Worm (Caenorhabditis elegans): ENCODE data around the gene him-5.
"Not testable (repeated sequence)": the region's sequence is repeated elsewhere in the genome, so short reads cannot be mapped to it uniquely, and the experiment has no call there.

Gene him-5

DNA sequence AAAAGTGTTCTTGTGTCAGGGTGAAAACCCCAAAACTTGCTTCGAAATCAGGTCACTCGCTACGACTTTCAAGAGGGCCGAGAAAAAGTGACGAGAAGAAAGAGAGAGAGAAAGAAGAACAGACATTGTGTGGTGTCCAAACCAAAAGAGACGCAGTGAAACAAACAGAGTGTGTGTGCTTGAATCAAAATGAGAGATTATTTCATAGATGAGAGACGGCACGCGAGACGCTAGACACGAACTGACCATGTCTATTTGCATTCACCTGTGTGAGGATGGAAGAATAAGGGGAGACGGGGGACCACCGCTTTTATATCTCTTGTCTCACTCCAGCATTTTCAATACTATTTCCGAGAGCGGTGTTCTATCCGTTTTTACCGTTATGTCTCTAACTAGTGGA lies 45.9 kb downstream of the him-5 start (continued):
- TF ChIP-seq elt-4 (tag; optimal IDR thresholded peaks at IDR 0.05) (no peak), odd-2 (tag; optimal IDR thresholded peaks at IDR 0.05) (no peak), hlh-13 (GFP tag; optimal IDR thresholded peaks at IDR 0.05) (no peak), nhr-232 (tag; optimal IDR thresholded peaks at IDR 0.05) (no peak), pax-1 (tag; optimal IDR thresholded peaks at IDR 0.05) (peak; percentile 74), lin-11 (tag; optimal IDR thresholded peaks at IDR 0.05) (no peak), pat-9 (tag; optimal IDR thresholded peaks at IDR 0.05) (no peak), ceh-22 (tag; optimal IDR thresholded peaks at IDR 0.05) (no peak)

ce11 chrV:14137766-14138165 lies 47.5 kb downstream of the him-5 start, which contains the start of gene AH10.4:
AH10.4 (minus strand) TSS chrV:14137866.
- TF ChIP-seq hlh-8 (tag; optimal IDR thresholded peaks at IDR 0.05); unc-55 (GFP tag; optimal IDR thresholded peaks at IDR 0.05); pag-3 (tag; optimal IDR thresholded peaks at IDR 0.05; ENCODE audit: borderline replicate concordance): not testable (repeated sequence)

DNA sequence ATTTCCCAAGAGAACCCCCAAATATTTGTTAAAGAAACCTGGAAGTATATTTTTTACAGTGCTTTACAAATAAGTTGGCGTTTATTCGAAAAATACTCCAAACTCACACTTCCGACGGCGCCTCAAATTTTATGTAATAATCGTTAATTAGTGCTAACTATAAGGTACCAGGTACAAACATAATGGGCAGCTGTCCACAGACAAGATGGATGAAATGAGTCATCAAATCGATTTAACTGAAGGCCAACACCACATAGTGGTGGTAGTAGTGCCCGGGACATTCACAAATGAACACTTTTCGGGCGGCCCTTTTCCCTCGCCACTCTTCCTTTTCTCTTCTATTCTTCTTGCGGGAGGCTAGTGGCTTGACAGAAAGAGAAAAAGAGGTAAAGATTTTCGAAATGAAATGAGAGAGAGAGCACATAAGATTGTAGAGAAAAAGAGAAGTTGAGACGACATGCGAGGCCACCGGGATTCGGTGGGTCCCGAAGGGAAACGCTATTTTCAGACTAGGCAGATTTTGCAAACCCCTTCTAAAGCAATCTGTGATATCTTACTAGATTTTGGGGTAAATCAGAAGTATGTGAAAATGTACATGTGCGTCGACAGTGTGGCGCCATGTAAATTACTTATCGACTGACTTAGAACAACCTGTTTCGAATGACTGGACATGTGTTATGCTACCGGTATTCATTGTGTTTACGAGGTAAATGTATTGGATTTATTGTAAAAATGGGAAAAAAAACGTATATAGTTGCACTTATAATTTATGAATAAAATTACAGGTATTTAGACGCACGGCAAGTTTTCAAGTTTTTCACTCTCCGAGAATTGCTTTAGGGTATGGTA lies 49.2 kb downstream of the him-5 start:
- TF ChIP-seq ceh-31 (tag; optimal IDR thresholded peaks at IDR 0.05) (peak; percentile 35), tbx-2 (tag; optimal IDR thresholded peaks at IDR 0.05) (peak; percentile 18), rnt-1 (tag; optimal IDR thresholded peaks at IDR 0.05) (peak; percentile 29), ahr-1 (tag; optimal IDR thresholded peaks at IDR 0.05) (no peak), Y22D7AL.16 (tag; optimal IDR thresholded peaks at IDR 0.05) (no peak), unc-3 (GFP tag; conservative IDR thresholded peaks at IDR 0.05) (no peak), unc-3 (tag; optimal IDR thresholded peaks at IDR 0.05) (no peak), ceh-6 (GFP tag; optimal IDR thresholded peaks at IDR 0.05) (no peak), sox-4 (tag; optimal IDR thresholded peaks at IDR 0.05) (no peak), nhr-11 (tag; optimal IDR thresholded peaks at IDR 0.05) (no peak), nhr-232 (tag; optimal IDR thresholded peaks at IDR 0.05) (no peak), ceh-18 (tag; optimal IDR thresholded peaks at IDR 0.05) (no peak), elt-4 (tag; optimal IDR thresholded peaks at IDR 0.05) (no peak), unc-42 (tag; optimal IDR thresholded peaks at IDR 0.05) (peak; percentile 23), ztf-16 (tag; optimal IDR thresholded peaks at IDR 0.05) (no peak), F13H6.1 (tag; optimal IDR thresholded peaks at IDR 0.05) (no peak), ceh-22 (tag; optimal IDR thresholded peaks at IDR 0.05) (no peak), unc-55 (GFP tag; optimal IDR thresholded peaks at IDR 0.05) (no peak), pha-4 (tag; optimal IDR thresholded peaks at IDR 0.05) (no peak), zip-5 (tag; optimal IDR thresholded peaks at IDR 0.05) (no peak), C08G9.2 (tag; optimal IDR thresholded peaks at IDR 0.05) (no peak), ceh-48 (tag; optimal IDR thresholded peaks at IDR 0.05) (peak; percentile 25), mec-3 (tag; optimal IDR thresholded peaks at IDR 0.05; ENCODE audit: borderline replicate concordance) (no peak), nfya-1 (tag; optimal IDR thresholded peaks at IDR 0.05) (peak; percentile 43), sox-2 (GFP tag; IDR thresholded peaks at IDR 0.05) (no peak), ref-2 (tag; optimal IDR thresholded peaks at IDR 0.05) (no peak), hlh-8 (tag; optimal IDR thresholded peaks at IDR 0.05) (no peak), hlh-15 (tag; optimal IDR thresholded peaks at IDR 0.05) (no peak), pros-1 (tag; optimal IDR thresholded peaks at IDR 0.05) (no peak), ets-4 (tag; optimal IDR thresholded peaks at IDR 0.05) (no peak)

- no peak for TF ChIP-seq npax-4 (tag; optimal IDR thresholded peaks at IDR 0.05)
- no peak for TF ChIP-seq nfya-1 (tag; optimal IDR thresholded peaks at IDR 0.05)
- no peak for TF ChIP-seq K02D7.2 (tag; optimal IDR thresholded peaks at IDR 0.05)
- no peak for TF ChIP-seq ceh-19 (GFP tag; optimal IDR thresholded peaks at IDR 0.05)
- no peak for TF ChIP-seq Y22D7AL.16 (tag; optimal IDR thresholded peaks at IDR 0.05)
- TF ChIP-seq K09A11.1 (tag; optimal IDR thresholded peaks at IDR 0.05; ENCODE audit: insufficient read depth), result no peak
- TF ChIP-seq unc-42 (tag; optimal IDR thresholded peaks at IDR 0.05), result peak; percentile 94
- no peak for TF ChIP-seq madf-2 (tag; optimal IDR thresholded peaks at IDR 0.05)
These were observed 50.5 kb downstream of the him-5 start for ce11 chrV:14140733-14141132.
